Worm (Caenorhabditis elegans) whole organism, L4 larva: ENCODE measurements around the gene fzy-1.

Experiments
- Y105C5A.15 ChIP-seq: fragments of 200-800 bp; sonication (Bioruptor generic); IDR thresholded peaks from 2 replicates; pipeline ENCODE4 v1.3.6; 2022; ENCODE audit warnings: missing genetic modification characterization, missing compliant biosample characterization
- ZK546.5 ChIP-seq, 2 experiments: sonication (generic microtip); optimal IDR thresholded peaks; 2 replicates each; lab custom pipeline; 2017; ENCODE audit warnings: missing biosample characterization in 2 of 2, missing genetic modification characterization in 2 of 2
- dpl-1 ChIP-seq: fragments of 150-350 bp; optimal IDR thresholded peaks from 2 replicates; lab custom pipeline; 2014; ENCODE audit warnings: missing biosample characterization, missing genetic modification reagents, missing genetic modification characterization
- lim-7 ChIP-seq: fragments of 200-800 bp; sonication (Bioruptor generic); IDR thresholded peaks from 2 replicates; pipeline ENCODE4 v1.3.6; 2022; ENCODE audit warnings: missing genetic modification characterization, missing compliant biosample characterization
- nhr-102 ChIP-seq: sonication (generic microtip); optimal IDR thresholded peaks from 2 replicates; lab custom pipeline; 2016; ENCODE audit warnings: mild to moderate bottlenecking, missing genetic modification characterization, moderate library complexity, missing compliant biosample characterization
- nhr-28 ChIP-seq: fragments of 150-350 bp; optimal IDR thresholded peaks from 2 replicates; lab custom pipeline; 2014; ENCODE audit warnings: missing biosample characterization, missing genetic modification characterization
- nhr-6 ChIP-seq: fragments of 150-350 bp; optimal IDR thresholded peaks from 2 replicates; lab custom pipeline; 2014; ENCODE audit warnings: missing biosample characterization, missing genetic modification characterization
- nhr-76 ChIP-seq: fragments of 150-350 bp; optimal IDR thresholded peaks from 2 replicates; lab custom pipeline; 2014; ENCODE audit warnings: missing biosample characterization, missing genetic modification characterization
- spr-1 ChIP-seq: sonication (generic microtip); optimal IDR thresholded peaks from 2 replicates; lab custom pipeline; 2016; ENCODE audit warnings: mild to moderate bottlenecking, missing genetic modification characterization, missing compliant biosample characterization
- unc-62 ChIP-seq, 3 experiments: fragments of 150-350 bp in 1 of 3; sonication (generic microtip); optimal IDR thresholded peaks in 2 of 3; peaks in 1 of 3; 1 replicate in 1 of 3; 2 replicates in 2 of 3; lab custom pipeline; 2014 to 2017; ENCODE audit warnings: missing biosample characterization in 3 of 3, missing genetic modification characterization in 3 of 3, missing genetic modification reagents in 3 of 3, missing genotype in 1 of 3

- TF ChIP-seq unc-62 (GFP tag; optimal IDR thresholded peaks at IDR 0.05 in 1 of 2; lab: Kevin White, UChicago) (no peak), unc-62 (tag; optimal IDR thresholded peaks at IDR 0.05; lab: Kevin White, UChicago) (no peak), lim-7 (GFP tag; lab: Robert Waterston, UW) (no peak), dpl-1 (GFP tag; lab: Kevin White, UChicago) (no peak), spr-1 (tag; lab: Kevin White, UChicago) (no peak), Y105C5A.15 (GFP tag; lab: Robert Waterston, UW) (no peak), nhr-102 (no peak), nhr-6 (tag; lab: Kevin White, UChicago) (no peak), ZK546.5 (tag; optimal IDR thresholded peaks at IDR 0.05; lab: Kevin White, UChicago) (no peak), nhr-28 (tag; lab: Kevin White, UChicago) (no peak), nhr-76 (tag; lab: Kevin White, UChicago) (no peak)
Measured at ce11 chrII:5498156-5498739, 2.3 kb upstream of the fzy-1 start, which contains the start of the genes suex-1 and F12A10.9.
